Worm (Caenorhabditis elegans) whole organism, mixed stage, embryonic: ENCODE measurements around the gene F46B6.10.

Source experiments
- ceh-39 ChIP-seq: fragments of 150-350 bp; optimal IDR thresholded peaks from 2 replicates; lab custom pipeline; 2014; ENCODE audit warnings: missing biosample characterization, missing genetic modification characterization
- ceh-43 ChIP-seq: fragments of 200-800 bp; sonication (Bioruptor generic); optimal IDR thresholded peaks from 2 replicates; lab custom pipeline; 2018; ENCODE audit warnings: mild to moderate bottlenecking, missing genetic modification characterization, moderate library complexity, missing compliant biosample characterization
- ceh-83 ChIP-seq: fragments of 200-800 bp; sonication (Bioruptor generic); optimal IDR thresholded peaks from 2 replicates; lab custom pipeline; 2018; ENCODE audit warnings: mild to moderate bottlenecking, missing genetic modification characterization, missing compliant biosample characterization
- cnd-1 ChIP-seq: fragments of 200-800 bp; sonication (Bioruptor generic); optimal IDR thresholded peaks from 2 replicates; lab custom pipeline; 2018; ENCODE audit warnings: mild to moderate bottlenecking, missing genetic modification characterization, missing compliant biosample characterization
- drap-1 ChIP-seq: fragments of 200-800 bp; sonication (Bioruptor generic); optimal IDR thresholded peaks from 3 replicates; lab custom pipeline; 2018; ENCODE audit warnings: mild to moderate bottlenecking, missing genetic modification characterization, missing compliant biosample characterization
- elt-3 ChIP-seq: fragments of 150-350 bp; optimal IDR thresholded peaks from 2 replicates; lab custom pipeline; 2014; ENCODE audit warnings: missing biosample characterization, missing genetic modification characterization
- flh-1 ChIP-seq: fragments of 200-800 bp; sonication (Bioruptor generic); optimal IDR thresholded peaks from 2 replicates; lab custom pipeline; 2018; ENCODE audit warnings: mild to moderate bottlenecking, missing genetic modification characterization, moderate library complexity, missing compliant biosample characterization
- hlh-1 ChIP-seq: fragments of 150-350 bp; optimal IDR thresholded peaks from 2 replicates; lab custom pipeline; 2014; ENCODE audit warnings: missing biosample characterization, missing genetic modification reagents, missing genetic modification characterization
- lin-32 ChIP-seq: fragments of 200-800 bp; sonication (Bioruptor generic); optimal IDR thresholded peaks from 2 replicates; lab custom pipeline; 2018; ENCODE audit warnings: mild to moderate bottlenecking, missing genetic modification characterization, missing compliant biosample characterization
- lsy-2 ChIP-seq: fragments of 150-350 bp; optimal IDR thresholded peaks from 2 replicates; lab custom pipeline; 2014; ENCODE audit warnings: missing biosample characterization, missing genetic modification characterization
- mep-1 ChIP-seq: fragments of 150-350 bp; optimal IDR thresholded peaks from 2 replicates; lab custom pipeline; 2017; ENCODE audit warnings: missing biosample characterization, missing genetic modification reagents, missing genetic modification characterization, inconsistent platforms
- nhr-237 ChIP-seq: fragments of 150-350 bp; optimal IDR thresholded peaks from 2 replicates; lab custom pipeline; 2014; ENCODE audit warnings: missing biosample characterization, missing genetic modification characterization
- nhr-28 ChIP-seq: fragments of 150-350 bp; optimal IDR thresholded peaks from 2 replicates; lab custom pipeline; 2014; ENCODE audit warnings: missing biosample characterization, missing genetic modification characterization
- pha-4 ChIP-seq: fragments of 150-350 bp; optimal IDR thresholded peaks from 2 replicates; lab custom pipeline; 2018; ENCODE audit warnings: missing biosample characterization, missing genetic modification reagents, missing genetic modification characterization
- tbx-8 ChIP-seq: fragments of 200-800 bp; sonication (Bioruptor generic); optimal IDR thresholded peaks from 2 replicates; lab custom pipeline; 2018; ENCODE audit warnings: mild to moderate bottlenecking, missing genetic modification characterization, moderate library complexity, missing compliant biosample characterization
- unc-62 ChIP-seq: fragments of 150-350 bp; optimal IDR thresholded peaks from 2 replicates; lab custom pipeline; 2014; ENCODE audit warnings: missing biosample characterization, missing genetic modification reagents, missing genetic modification characterization
- ztf-11 ChIP-seq: fragments of 150-350 bp; optimal IDR thresholded peaks from 2 replicates; lab custom pipeline; 2014; ENCODE audit warnings: missing biosample characterization, missing genetic modification characterization

F46B6.10 gene

ce11 chrV:9755725-9756124, 46.1 kb downstream of the F46B6.10 start, which contains the start of gene F58E6.8:
TSS of gene F58E6.8 (minus strand) at chrV:9755825.
- no peak for TF ChIP-seq ceh-83
- no peak for TF ChIP-seq lsy-2
- TF ChIP-seq hlh-1 (tag; lab: Kevin White, UChicago): no peak
- TF ChIP-seq pha-4 (tag; lab: Kevin White, UChicago): no peak
- no peak for TF ChIP-seq ceh-43
- TF ChIP-seq mep-1 (tag; lab: Kevin White, UChicago): no peak
- TF ChIP-seq, all 35 proteins: peak for 0

ce11 chrV:9754459-9754858, 47.4 kb downstream of the F46B6.10 start, which contains the start of gene F58E6.5:
TSS of gene F58E6.5 (minus strand) at chrV:9754559.
- no peak for TF ChIP-seq cnd-1
- no peak for TF ChIP-seq ceh-43
- no peak for TF ChIP-seq lin-32 (GFP tag; lab: Kevin White, UChicago)
- no peak for TF ChIP-seq drap-1 (GFP tag; lab: Kevin White, UChicago)
- TF ChIP-seq mep-1 (tag; lab: Kevin White, UChicago): no peak
- no peak for TF ChIP-seq flh-1
- no peak for TF ChIP-seq ceh-39 (tag; lab: Kevin White, UChicago)
- no peak for TF ChIP-seq tbx-8 (GFP tag; lab: Kevin White, UChicago)

- no peak for TF ChIP-seq lin-32 (GFP tag; lab: Kevin White, UChicago)
- no peak for TF ChIP-seq ceh-39 (tag; lab: Kevin White, UChicago)
- TF ChIP-seq flh-1: no peak
- TF ChIP-seq mep-1 (tag; lab: Kevin White, UChicago): no peak
- no peak for TF ChIP-seq elt-3 (tag; lab: Kevin White, UChicago)
- no peak for TF ChIP-seq cnd-1
- TF ChIP-seq nhr-237 (tag; lab: Kevin White, UChicago): no peak
Measured at ce11 chrV:9753554-9753953, 48.3 kb downstream of the F46B6.10 start.

- TF ChIP-seq ztf-11 (tag; lab: Kevin White, UChicago): no peak
- TF ChIP-seq nhr-28: no peak
- no peak for TF ChIP-seq unc-62 (GFP tag; lab: Kevin White, UChicago)
Measured at ce11 chrV:9752918-9753317, 48.9 kb downstream of the F46B6.10 start, which contains the start of gene F58E6.6. TSS of gene F58E6.6 (minus strand) at chrV:9753018.
